Fruit fly (Drosophila melanogaster): ENCODE measurements around the gene Ccdc39.
A peak's percentile ranks its signal among the peaks of the same experiment; 100 is the strongest.

Ccdc39 gene

DNA sequence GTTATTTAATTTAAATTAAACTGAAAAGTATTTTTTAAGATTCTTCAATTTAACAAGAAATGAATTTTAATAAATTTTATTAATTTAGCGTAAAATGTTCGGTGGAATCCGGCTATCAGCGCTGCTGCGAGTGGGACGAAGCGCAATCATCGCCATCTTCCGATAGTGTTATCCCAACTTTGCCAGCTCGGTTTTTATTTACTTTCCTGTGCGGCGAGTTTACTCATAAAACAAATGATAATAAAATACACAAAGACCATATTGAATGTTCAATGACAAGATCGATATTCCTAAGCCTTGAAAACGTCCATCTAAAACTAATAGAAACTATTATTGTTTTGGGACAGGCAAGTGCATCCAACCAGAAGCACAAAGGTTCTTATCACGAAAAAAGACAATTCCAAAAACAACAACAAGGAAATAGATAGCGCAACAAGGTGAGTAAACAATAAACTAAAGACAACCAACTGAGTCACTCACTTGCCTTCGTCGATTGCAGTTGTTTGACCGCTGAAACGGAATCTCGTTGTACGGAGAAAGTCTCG is 28.7 kb upstream of the Ccdc39 start (continued):
- TF ChIP-seq CG18764 (GFP tag; optimal IDR thresholded peaks at IDR 0.05), result peak; percentile 55
- peak; percentile 23 for TF ChIP-seq CG13775 (GFP tag; optimal IDR thresholded peaks at IDR 0.05)
- TF ChIP-seq toy (GFP tag; IDR thresholded peaks at IDR 0.05), result no peak
- peak; percentile 71 for TF ChIP-seq kay (GFP tag; optimal IDR thresholded peaks at IDR 0.05)
- TF ChIP-seq tx (GFP tag; optimal IDR thresholded peaks at IDR 0.05), result no peak
- peak; percentile 61 for TF ChIP-seq HmgZ (tag; optimal IDR thresholded peaks at IDR 0.05)
- TF ChIP-seq crp (GFP tag; optimal IDR thresholded peaks at IDR 0.05), result peak in 1 of 2 experiments; percentile 11
- TF ChIP-seq Meics (GFP tag; optimal IDR thresholded peaks at IDR 0.05), result peak; percentile 49
- TF ChIP-seq usp (GFP tag; optimal IDR thresholded peaks at IDR 0.05), result no peak
- TF ChIP-seq ewg (GFP tag; optimal IDR thresholded peaks at IDR 0.05), result peak; percentile 25
- TF ChIP-seq Atf6 (GFP tag; IDR thresholded peaks at IDR 0.05), result 0 out of 2 replicates have a peak, but pooled peaks have one; percentile 34
- peak; percentile 65 for TF ChIP-seq CG12236 (GFP tag; optimal IDR thresholded peaks at IDR 0.05)
- peak; percentile 94 for TF ChIP-seq CG1024 (GFP tag; IDR thresholded peaks at IDR 0.05)
- TF ChIP-seq Nf-YB (GFP tag; optimal IDR thresholded peaks at IDR 0.05), result peak; percentile 68
- TF ChIP-seq Lhr (GFP tag; optimal IDR thresholded peaks at IDR 0.05), result peak; percentile 68
- no peak for TF ChIP-seq CG9215 (GFP tag; IDR thresholded peaks at IDR 0.05)
- peak; percentile 44 for TF ChIP-seq CG3163 (GFP tag; optimal IDR thresholded peaks at IDR 0.05)
- no peak for TF ChIP-seq bigmax (GFP tag; optimal IDR thresholded peaks at IDR 0.05)
- TF ChIP-seq CG1603 (tag; optimal IDR thresholded peaks at IDR 0.05), result peak; percentile 79
- 0 out of 3 replicates have a peak, but pooled peaks have one; percentile 29 for TF ChIP-seq ase (GFP tag; IDR thresholded peaks at IDR 0.05)
- peak; percentile 61 for TF ChIP-seq CG15011 (GFP tag; optimal IDR thresholded peaks at IDR 0.05)
- no peak for TF ChIP-seq Blimp-1 (GFP tag; optimal IDR thresholded peaks at IDR 0.05)
- peak; percentile 46; the same call in 1 of the 2 replicates for TF ChIP-seq seq (GFP tag; IDR thresholded peaks at IDR 0.05)
- TF ChIP-seq Hr78 (GFP tag; optimal IDR thresholded peaks at IDR 0.05), result peak in 1 of 2 experiments; percentile 45
- peak; percentile 84 for TF ChIP-seq nerfin-1 (tag; optimal IDR thresholded peaks at IDR 0.05)
- peak; percentile 23 for TF ChIP-seq Kr (GFP tag; optimal IDR thresholded peaks at IDR 0.05)
- peak; percentile 68 for TF ChIP-seq CG6854 (GFP tag; optimal IDR thresholded peaks at IDR 0.05)
- peak; percentile 50 for TF ChIP-seq CG18599 (GFP tag; optimal IDR thresholded peaks at IDR 0.05)
- no peak for TF ChIP-seq zf30C (GFP tag; optimal IDR thresholded peaks at IDR 0.05)
- TF ChIP-seq knrl (GFP tag; IDR thresholded peaks at IDR 0.05; ENCODE audit: partially characterized antibody), result peak; percentile 76
- peak; percentile 39 for TF ChIP-seq stwl (tag; optimal IDR thresholded peaks at IDR 0.05)
- TF ChIP-seq BtbVII (GFP tag; optimal IDR thresholded peaks at IDR 0.05), result peak; percentile 77
- peak; percentile 67 for TF ChIP-seq CG8924 (tag; optimal IDR thresholded peaks at IDR 0.05)
- TF ChIP-seq Stat92E (GFP tag; optimal IDR thresholded peaks at IDR 0.05), result peak in 1 of 3 experiments; percentile 29
- peak; percentile 46 for TF ChIP-seq CG30431 (GFP tag; optimal IDR thresholded peaks at IDR 0.05)
- TF ChIP-seq Camta (GFP tag; optimal IDR thresholded peaks at IDR 0.05), result peak; percentile 31
- peak; percentile 83 for TF ChIP-seq MTF-1 (GFP tag; optimal IDR thresholded peaks at IDR 0.05; ENCODE audit: borderline replicate concordance)
- 0 out of 2 replicates have a peak, but pooled peaks have one; percentile 48 for TF ChIP-seq ato (GFP tag; IDR thresholded peaks at IDR 0.05; ENCODE audit: partially characterized antibody)
- peak; percentile 42 for TF ChIP-seq tin (GFP tag; optimal IDR thresholded peaks at IDR 0.05)
- peak; percentile 91 for TF ChIP-seq CG17802 (tag; optimal IDR thresholded peaks at IDR 0.05)
- peak; percentile 18 for TF ChIP-seq Max (GFP tag; optimal IDR thresholded peaks at IDR 0.05)
- no peak for TF ChIP-seq Tbp (GFP tag; optimal IDR thresholded peaks at IDR 0.05)
- TF ChIP-seq CoRest (tag; optimal IDR thresholded peaks at IDR 0.05), result peak; percentile 50
- peak; percentile 74 for TF ChIP-seq Sox100B (GFP tag; optimal IDR thresholded peaks at IDR 0.05)
- TF ChIP-seq Dref (GFP tag; IDR thresholded peaks at IDR 0.05), result peak; percentile 65
- TF ChIP-seq CG8388 (GFP tag; optimal IDR thresholded peaks at IDR 0.05), result peak; percentile 38
- TF ChIP-seq gcm (GFP tag; optimal IDR thresholded peaks at IDR 0.05), result peak; percentile 76
- peak; percentile 48 for TF ChIP-seq zfh2 (GFP tag; optimal IDR thresholded peaks at IDR 0.05)
